Fruit fly (Drosophila melanogaster): ENCODE data around the gene Dph4.

dm6 chr3R:5611167-5611566 is 12.8 kb downstream of the Dph4 start:
- TF ChIP-seq ab (GFP tag; optimal IDR thresholded peaks at IDR 0.05): no peak
- no peak for TF ChIP-seq Mes4 (GFP tag; optimal IDR thresholded peaks at IDR 0.05)
